Fruit fly (Drosophila melanogaster): ENCODE data around the gene Vha26.

- TF ChIP-seq CTCF (optimal IDR thresholded peaks at IDR 0.05) (no peak), CG8478 (optimal IDR thresholded peaks at IDR 0.05) (no peak)
Observed at dm6 chr3R:5570635-5571436, 20.7 kb upstream of the Vha26 start, which contains the start of gene CRMP.
